Fruit fly (Drosophila melanogaster) whole organism, pupa: Measurements from ENCODE around the gene Col4a1.

ENCODE experiments used
- CG10348 ChIP-seq: fragments of 200-800 bp; sonication (Bioruptor generic); IDR thresholded peaks from 2 replicates; pipeline ENCODE4 v1.3.6; 2022; ENCODE audit warnings: missing biosample characterization, missing genetic modification characterization
- CG12605 ChIP-seq: fragments of 200-800 bp; sonication (Bioruptor generic); IDR thresholded peaks from 2 replicates; pipeline ENCODE4 v1.3.6; 2022; ENCODE audit warnings: missing biosample characterization, missing genetic modification characterization
- CG13204 ChIP-seq: fragments of 200-800 bp; sonication (Bioruptor generic); optimal IDR thresholded peaks from 2 replicates; lab custom pipeline; 2018; ENCODE audit warnings: missing biosample characterization, mild to moderate bottlenecking, missing genetic modification characterization, moderate library complexity
- CG14655 ChIP-seq: fragments of 200-800 bp; sonication (Bioruptor generic); optimal IDR thresholded peaks from 3 replicates; lab custom pipeline; 2017; ENCODE audit warnings: mild to moderate bottlenecking, missing biosample characterization, missing genetic modification reagents, missing genetic modification characterization
- CG15710 ChIP-seq: fragments of 200-800 bp; sonication (Bioruptor generic); optimal IDR thresholded peaks from 2 replicates; lab custom pipeline; 2018; ENCODE audit warnings: missing biosample characterization, mild to moderate bottlenecking, missing genetic modification characterization, moderate library complexity
- CG17806 ChIP-seq: fragments of 200-800 bp; sonication (Bioruptor generic); optimal IDR thresholded peaks from 2 replicates; lab custom pipeline; 2018; ENCODE audit warnings: missing biosample characterization, mild to moderate bottlenecking, missing genetic modification characterization, moderate library complexity
- CG32121 ChIP-seq: fragments of 200-800 bp; sonication (Bioruptor generic); IDR thresholded peaks from 2 replicates; pipeline ENCODE4 v1.3.6; 2022; ENCODE audit warnings: missing biosample characterization, missing genetic modification characterization
- CG34367 ChIP-seq: fragments of 200-800 bp; sonication (Bioruptor generic); optimal IDR thresholded peaks from 2 replicates; lab custom pipeline; 2018; ENCODE audit warnings: missing biosample characterization, mild to moderate bottlenecking, missing genetic modification characterization
- CG4496 ChIP-seq: fragments of 200-800 bp; sonication (Bioruptor generic); IDR thresholded peaks from 3 replicates; pipeline ENCODE4 v1.3.6; 2022; ENCODE audit warnings: missing biosample characterization, missing genetic modification characterization
- CG8159 ChIP-seq: fragments of 200-800 bp; sonication (Bioruptor generic); optimal IDR thresholded peaks from 3 replicates; lab custom pipeline; 2018; ENCODE audit warnings: missing biosample characterization, mild to moderate bottlenecking, missing genetic modification characterization, moderate library complexity
- CG8301 ChIP-seq: fragments of 200-800 bp; sonication (Bioruptor generic); optimal IDR thresholded peaks from 2 replicates; lab custom pipeline; 2018; ENCODE audit warnings: missing biosample characterization, mild to moderate bottlenecking, missing genetic modification characterization
- CG9948 ChIP-seq: fragments of 200-800 bp; sonication (Bioruptor generic); optimal IDR thresholded peaks from 2 replicates; lab custom pipeline; 2018; ENCODE audit warnings: missing biosample characterization, mild to moderate bottlenecking, missing genetic modification characterization, moderate library complexity
- D1 ChIP-seq: fragments of 200-800 bp; sonication (Bioruptor generic); optimal IDR thresholded peaks from 2 replicates; lab custom pipeline; 2018; ENCODE audit warnings: missing biosample characterization, mild to moderate bottlenecking, missing genetic modification characterization, moderate library complexity
- EcR ChIP-seq: fragments of 200-800 bp; sonication (Bioruptor generic); optimal IDR thresholded peaks from 3 replicates; lab custom pipeline; 2019; ENCODE audit warnings: missing biosample characterization, missing genetic modification characterization, mild to moderate bottlenecking, moderate library complexity, missing genetic modification reagents
- Ets98B ChIP-seq: fragments of 200-800 bp; sonication (Bioruptor generic); IDR thresholded peaks from 2 replicates; pipeline ENCODE4 v1.3.6; 2022; ENCODE audit warnings: missing biosample characterization, missing genetic modification characterization
- Pif1A ChIP-seq: fragments of 200-800 bp; sonication (Bioruptor generic); optimal IDR thresholded peaks from 3 replicates; lab custom pipeline; 2016; ENCODE audit warnings: missing biosample characterization, missing genetic modification characterization
- Pif1B ChIP-seq: fragments of 200-800 bp; sonication (Bioruptor generic); optimal IDR thresholded peaks from 3 replicates; lab custom pipeline; 2016; ENCODE audit warnings: missing biosample characterization, missing genetic modification characterization
- Snoo ChIP-seq: fragments of 200-800 bp; sonication (Bioruptor generic); optimal IDR thresholded peaks from 3 replicates; lab custom pipeline; 2017; ENCODE audit warnings: missing biosample characterization, mild to moderate bottlenecking, missing genetic modification characterization, inconsistent platforms
- fd96Ca ChIP-seq: fragments of 200-800 bp; sonication (Bioruptor generic); IDR thresholded peaks from 3 replicates; pipeline ENCODE4 v1.3.6; 2022; ENCODE audit warnings: missing biosample characterization, missing genetic modification characterization
- gl ChIP-seq: fragments of 200-800 bp; sonication (Bioruptor generic); optimal IDR thresholded peaks from 2 replicates; lab custom pipeline; 2018; ENCODE audit warnings: missing biosample characterization, mild to moderate bottlenecking, missing genetic modification characterization
- rn ChIP-seq: fragments of 200-800 bp; sonication (Bioruptor generic); IDR thresholded peaks from 2 replicates; pipeline ENCODE4 v1.3.6; 2022; ENCODE audit warnings: missing biosample characterization, missing genetic modification characterization

Gene Col4a1

dm6 chr2L:4999389-5000032 is 29.9 kb upstream of the Col4a1 start:
- TF ChIP-seq gl (tag; lab: Kevin White, UChicago): no peak
- TF ChIP-seq CG10348: peak; percentile 36; the same call in 1 of the 2 replicates
- peak; percentile 78 for TF ChIP-seq CG8301
- peak; percentile 62 for TF ChIP-seq CG8159 (tag; lab: Kevin White, UChicago)
- TF ChIP-seq rn (GFP tag; lab: Robert Waterston, UW): peak; percentile 83
- TF ChIP-seq D1 (tag; lab: Kevin White, UChicago): no peak
- TF ChIP-seq Snoo (tag; lab: Kevin White, UChicago): peak; percentile 37
- peak; percentile 87 for TF ChIP-seq CG32121 (GFP tag; lab: Robert Waterston, UW)
- peak; percentile 87 for TF ChIP-seq CG4496 (GFP tag; lab: Robert Waterston, UW)
- peak; percentile 90 for TF ChIP-seq Ets98B
- TF ChIP-seq CG13204: no peak
- TF ChIP-seq fd96Ca (GFP tag; lab: Robert Waterston, UW): peak; percentile 92
- TF ChIP-seq EcR (GFP tag; lab: Kevin White, UChicago): peak; percentile 80
- TF ChIP-seq CG34367: peak; percentile 54
- peak; percentile 52 for TF ChIP-seq CG15710
- peak; percentile 84 for TF ChIP-seq CG14655
- peak; percentile 48 for TF ChIP-seq CG17806 (tag; lab: Kevin White, UChicago)
- peak; percentile 53 for TF ChIP-seq CG9948
- TF ChIP-seq Pif1A: peak; percentile 68
- TF ChIP-seq Pif1B (GFP tag; lab: Kevin White, UChicago): peak; percentile 65
- TF ChIP-seq CG12605: peak; percentile 60

- TF ChIP-seq CG8301 (peak; percentile 70), CG14655 (peak; percentile 84), CG17806 (tag; lab: Kevin White, UChicago) (peak; percentile 83), Pif1A (peak; percentile 87), CG10348 (no peak), fd96Ca (GFP tag; lab: Robert Waterston, UW) (peak; percentile 69), EcR (GFP tag; lab: Kevin White, UChicago) (peak; percentile 47), CG13204 (peak; percentile 83), gl (tag; lab: Kevin White, UChicago) (peak; percentile 66), Pif1B (GFP tag; lab: Kevin White, UChicago) (peak; percentile 85), CG9948 (peak; percentile 87), CG12605 (peak; percentile 59; the same call in 1 of the 2 replicates), Ets98B (peak; percentile 66), CG8159 (tag; lab: Kevin White, UChicago) (peak; percentile 91), D1 (tag; lab: Kevin White, UChicago) (peak; percentile 85), CG4496 (GFP tag; lab: Robert Waterston, UW) (peak; percentile 63), CG32121 (GFP tag; lab: Robert Waterston, UW) (peak; percentile 32), Snoo (tag; lab: Kevin White, UChicago) (peak; percentile 73), CG34367 (peak; percentile 85), rn (GFP tag; lab: Robert Waterston, UW) (0 out of 2 replicates have a peak, but pooled peaks have one; percentile 7), CG15710 (peak; percentile 93)
These were observed 29.0 kb upstream of the Col4a1 start for dm6 chr2L:5000287-5000871.

dm6 chr2L:5000919-5001581 is 28.4 kb upstream of the Col4a1 start:
- TF ChIP-seq EcR (GFP tag; lab: Kevin White, UChicago) (no peak), D1 (tag; lab: Kevin White, UChicago) (no peak), Snoo (tag; lab: Kevin White, UChicago) (no peak), Pif1B (GFP tag; lab: Kevin White, UChicago) (no peak), Ets98B (peak; percentile 59), fd96Ca (GFP tag; lab: Robert Waterston, UW) (peak; percentile 60; the same call in 2 of the 3 replicates), CG9948 (no peak), Pif1A (no peak), CG4496 (GFP tag; lab: Robert Waterston, UW) (peak; percentile 70), CG10348 (peak; percentile 42), CG17806 (tag; lab: Kevin White, UChicago) (no peak), CG32121 (GFP tag; lab: Robert Waterston, UW) (peak; percentile 33; the same call in 1 of the 2 replicates), CG34367 (no peak), CG8301 (no peak), rn (GFP tag; lab: Robert Waterston, UW) (peak; percentile 41; the same call in 1 of the 2 replicates), CG14655 (no peak), CG13204 (no peak)

- TF ChIP-seq Pif1A: no peak
- no peak for TF ChIP-seq CG8159 (tag; lab: Kevin White, UChicago)
- TF ChIP-seq CG13204: no peak
- no peak for TF ChIP-seq CG34367
- TF ChIP-seq CG9948: no peak
- TF ChIP-seq rn (GFP tag; lab: Robert Waterston, UW): no peak
- TF ChIP-seq Snoo (tag; lab: Kevin White, UChicago): no peak
- TF ChIP-seq EcR (GFP tag; lab: Kevin White, UChicago): no peak
- TF ChIP-seq fd96Ca (GFP tag; lab: Robert Waterston, UW): no peak
- TF ChIP-seq Pif1B (GFP tag; lab: Kevin White, UChicago): no peak
- TF ChIP-seq CG12605: no peak
- no peak for TF ChIP-seq CG8301
- no peak for TF ChIP-seq CG10348
- no peak for TF ChIP-seq D1 (tag; lab: Kevin White, UChicago)
- TF ChIP-seq Ets98B: no peak
- TF ChIP-seq gl (tag; lab: Kevin White, UChicago): no peak
- TF ChIP-seq, all 21 proteins: peak for 0
These were observed 27.9 kb upstream of the Col4a1 start for dm6 chr2L:5001582-5001929.

dm6 chr2L:5002031-5002430 is 27.4 kb upstream of the Col4a1 start:
- TF ChIP-seq Snoo (tag; lab: Kevin White, UChicago) (no peak), D1 (tag; lab: Kevin White, UChicago) (no peak), CG13204 (no peak), CG32121 (GFP tag; lab: Robert Waterston, UW) (no peak), CG10348 (no peak), Ets98B (no peak), fd96Ca (GFP tag; lab: Robert Waterston, UW) (no peak)
